Fruit fly (Drosophila melanogaster) whole organism, pupa: ENCODE measurements around the gene UQCR-C1.

Experiments used
- CG10348 ChIP-seq: fragments of 200-800 bp; sonication (Bioruptor generic); IDR thresholded peaks from 2 replicates; pipeline ENCODE4 v1.3.6; 2022; ENCODE audit warnings: missing biosample characterization, missing genetic modification characterization
- CG12605 ChIP-seq: fragments of 200-800 bp; sonication (Bioruptor generic); IDR thresholded peaks from 2 replicates; pipeline ENCODE4 v1.3.6; 2022; ENCODE audit warnings: missing biosample characterization, missing genetic modification characterization
- CG13204 ChIP-seq: fragments of 200-800 bp; sonication (Bioruptor generic); optimal IDR thresholded peaks from 2 replicates; lab custom pipeline; 2018; ENCODE audit warnings: missing biosample characterization, mild to moderate bottlenecking, missing genetic modification characterization, moderate library complexity
- CG14655 ChIP-seq: fragments of 200-800 bp; sonication (Bioruptor generic); optimal IDR thresholded peaks from 3 replicates; lab custom pipeline; 2017; ENCODE audit warnings: mild to moderate bottlenecking, missing biosample characterization, missing genetic modification reagents, missing genetic modification characterization
- CG15710 ChIP-seq: fragments of 200-800 bp; sonication (Bioruptor generic); optimal IDR thresholded peaks from 2 replicates; lab custom pipeline; 2018; ENCODE audit warnings: missing biosample characterization, mild to moderate bottlenecking, missing genetic modification characterization, moderate library complexity
- CG17806 ChIP-seq: fragments of 200-800 bp; sonication (Bioruptor generic); optimal IDR thresholded peaks from 2 replicates; lab custom pipeline; 2018; ENCODE audit warnings: missing biosample characterization, mild to moderate bottlenecking, missing genetic modification characterization, moderate library complexity
- CG32121 ChIP-seq: fragments of 200-800 bp; sonication (Bioruptor generic); IDR thresholded peaks from 2 replicates; pipeline ENCODE4 v1.3.6; 2022; ENCODE audit warnings: missing biosample characterization, missing genetic modification characterization
- CG34367 ChIP-seq: fragments of 200-800 bp; sonication (Bioruptor generic); optimal IDR thresholded peaks from 2 replicates; lab custom pipeline; 2018; ENCODE audit warnings: missing biosample characterization, mild to moderate bottlenecking, missing genetic modification characterization
- CG4496 ChIP-seq: fragments of 200-800 bp; sonication (Bioruptor generic); IDR thresholded peaks from 3 replicates; pipeline ENCODE4 v1.3.6; 2022; ENCODE audit warnings: missing biosample characterization, missing genetic modification characterization
- CG8159 ChIP-seq: fragments of 200-800 bp; sonication (Bioruptor generic); optimal IDR thresholded peaks from 3 replicates; lab custom pipeline; 2018; ENCODE audit warnings: missing biosample characterization, mild to moderate bottlenecking, missing genetic modification characterization, moderate library complexity
- CG8301 ChIP-seq: fragments of 200-800 bp; sonication (Bioruptor generic); optimal IDR thresholded peaks from 2 replicates; lab custom pipeline; 2018; ENCODE audit warnings: missing biosample characterization, mild to moderate bottlenecking, missing genetic modification characterization
- CG9948 ChIP-seq: fragments of 200-800 bp; sonication (Bioruptor generic); optimal IDR thresholded peaks from 2 replicates; lab custom pipeline; 2018; ENCODE audit warnings: missing biosample characterization, mild to moderate bottlenecking, missing genetic modification characterization, moderate library complexity
- D1 ChIP-seq: fragments of 200-800 bp; sonication (Bioruptor generic); optimal IDR thresholded peaks from 2 replicates; lab custom pipeline; 2018; ENCODE audit warnings: missing biosample characterization, mild to moderate bottlenecking, missing genetic modification characterization, moderate library complexity
- EcR ChIP-seq: fragments of 200-800 bp; sonication (Bioruptor generic); optimal IDR thresholded peaks from 3 replicates; lab custom pipeline; 2019; ENCODE audit warnings: missing biosample characterization, missing genetic modification characterization, mild to moderate bottlenecking, moderate library complexity, missing genetic modification reagents
- Ets98B ChIP-seq: fragments of 200-800 bp; sonication (Bioruptor generic); IDR thresholded peaks from 2 replicates; pipeline ENCODE4 v1.3.6; 2022; ENCODE audit warnings: missing biosample characterization, missing genetic modification characterization
- Pif1A ChIP-seq: fragments of 200-800 bp; sonication (Bioruptor generic); optimal IDR thresholded peaks from 3 replicates; lab custom pipeline; 2016; ENCODE audit warnings: missing biosample characterization, missing genetic modification characterization
- Pif1B ChIP-seq: fragments of 200-800 bp; sonication (Bioruptor generic); optimal IDR thresholded peaks from 3 replicates; lab custom pipeline; 2016; ENCODE audit warnings: missing biosample characterization, missing genetic modification characterization
- Snoo ChIP-seq: fragments of 200-800 bp; sonication (Bioruptor generic); optimal IDR thresholded peaks from 3 replicates; lab custom pipeline; 2017; ENCODE audit warnings: missing biosample characterization, mild to moderate bottlenecking, missing genetic modification characterization, inconsistent platforms
- fd96Ca ChIP-seq: fragments of 200-800 bp; sonication (Bioruptor generic); IDR thresholded peaks from 3 replicates; pipeline ENCODE4 v1.3.6; 2022; ENCODE audit warnings: missing biosample characterization, missing genetic modification characterization
- gl ChIP-seq: fragments of 200-800 bp; sonication (Bioruptor generic); optimal IDR thresholded peaks from 2 replicates; lab custom pipeline; 2018; ENCODE audit warnings: missing biosample characterization, mild to moderate bottlenecking, missing genetic modification characterization
- rn ChIP-seq: fragments of 200-800 bp; sonication (Bioruptor generic); IDR thresholded peaks from 2 replicates; pipeline ENCODE4 v1.3.6; 2022; ENCODE audit warnings: missing biosample characterization, missing genetic modification characterization

Gene UQCR-C1

DNA sequence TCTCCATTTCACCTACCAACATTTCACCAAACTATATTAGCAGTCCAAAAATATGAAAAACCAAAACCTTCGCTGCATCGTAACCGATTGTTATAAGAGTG, 4.6 kb downstream of the UQCR-C1 start, which contains the start of gene CG14860:
Gene CG14860, plus strand, starts transcription at position 2 of the 101 bp plus-strand sequence.
- TF ChIP-seq CG13204 (no peak), CG4496 (no peak), CG17806 (tag; lab: Kevin White, UChicago) (no peak), CG15710 (tag; lab: Kevin White, UChicago) (no peak), CG14655 (GFP tag; lab: Kevin White, UChicago) (no peak)

DNA sequence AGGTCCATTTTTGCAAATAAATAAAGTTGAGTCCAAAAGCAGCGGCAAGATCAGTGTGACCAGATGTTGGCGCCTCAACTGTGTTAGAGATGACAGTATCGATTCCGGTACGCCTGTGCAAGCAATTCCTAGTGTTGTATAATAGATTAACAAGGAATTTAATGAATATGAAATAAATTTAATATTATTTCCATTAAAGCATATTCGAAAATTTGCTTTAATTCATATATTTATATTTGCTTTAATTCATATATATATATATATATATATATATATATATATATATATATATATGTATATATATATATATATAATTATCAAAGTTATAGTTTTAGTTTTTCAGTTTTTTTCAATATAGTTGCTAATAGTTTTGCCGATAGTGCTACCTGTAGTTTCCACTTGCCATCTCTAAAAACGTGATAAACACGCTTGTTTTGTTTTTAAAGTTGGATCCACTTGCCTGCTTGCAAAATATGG, 8.3 kb downstream of the UQCR-C1 start, which contains the start of the genes Nup93-2 and CG3817:
Gene Nup93-2, minus strand, starts transcription at position 93 of the 477 bp plus-strand sequence.
Gene CG3817, plus strand, starts transcription at position 460 of the 477 bp plus-strand sequence.
- TF ChIP-seq D1 (tag; lab: Kevin White, UChicago) (no peak), CG14655 (GFP tag; lab: Kevin White, UChicago) (no peak), CG13204 (no peak), CG34367 (peak; percentile 8), Pif1B (GFP tag; lab: Kevin White, UChicago) (no peak), CG9948 (tag; lab: Kevin White, UChicago) (peak; percentile 74), CG10348 (no peak), Pif1A (GFP tag; lab: Kevin White, UChicago) (no peak), gl (tag; lab: Kevin White, UChicago) (no peak), Snoo (tag; lab: Kevin White, UChicago) (peak; percentile 71), CG8159 (tag; lab: Kevin White, UChicago) (peak; percentile 38), CG17806 (tag; lab: Kevin White, UChicago) (peak; percentile 32), CG8301 (no peak), CG4496 (0 out of 3 replicates have a peak, but pooled peaks have one; percentile 47), CG15710 (tag; lab: Kevin White, UChicago) (peak; percentile 20), CG32121 (0 out of 2 replicates have a peak, but pooled peaks have one; percentile 22), rn (GFP tag; lab: Robert Waterston, UW) (0 out of 2 replicates have a peak, but pooled peaks have one; percentile 15), EcR (GFP tag; lab: Kevin White, UChicago) (no peak), Ets98B (GFP tag; lab: Robert Waterston, UW) (no peak; the same call in 1 of the 2 replicates), fd96Ca (peak; percentile 50; the same call in 1 of the 3 replicates), CG12605 (GFP tag; lab: Robert Waterston, UW) (no peak)
- TF ChIP-seq, all 21 proteins: peak for 10

DNA sequence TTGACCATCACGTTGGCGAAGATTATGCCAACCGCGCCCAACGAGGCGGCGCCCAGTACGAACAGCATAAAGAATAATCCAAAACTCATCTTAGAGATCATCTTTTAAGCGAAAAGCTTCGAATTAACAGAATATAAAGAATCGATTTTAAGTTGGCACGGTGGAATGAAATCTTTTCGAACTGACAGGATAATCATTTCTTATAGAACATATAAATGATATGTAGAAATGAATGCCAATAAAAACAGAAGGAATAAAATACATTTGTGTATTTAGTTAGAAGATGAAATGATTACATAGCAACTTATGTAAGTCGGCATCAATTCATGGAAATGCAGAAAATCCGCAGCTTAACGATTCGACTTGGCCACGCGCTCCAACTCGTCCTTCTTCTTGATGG, 10.1 kb downstream of the UQCR-C1 start, which contains the start of gene VhaPPA1-2:
Gene VhaPPA1-2, minus strand, starts transcription at position 101 of the 400 bp plus-strand sequence.
- TF ChIP-seq Snoo (tag; lab: Kevin White, UChicago) (no peak), CG15710 (tag; lab: Kevin White, UChicago) (no peak), CG10348 (no peak), CG32121 (no peak), CG17806 (tag; lab: Kevin White, UChicago) (no peak), CG8301 (no peak), CG14655 (GFP tag; lab: Kevin White, UChicago) (no peak), Ets98B (GFP tag; lab: Robert Waterston, UW) (no peak), CG12605 (GFP tag; lab: Robert Waterston, UW) (no peak), EcR (GFP tag; lab: Kevin White, UChicago) (no peak), fd96Ca (no peak), Pif1B (GFP tag; lab: Kevin White, UChicago) (no peak), CG8159 (tag; lab: Kevin White, UChicago) (no peak), CG4496 (no peak), CG34367 (no peak), CG9948 (tag; lab: Kevin White, UChicago) (no peak), gl (tag; lab: Kevin White, UChicago) (no peak)

DNA sequence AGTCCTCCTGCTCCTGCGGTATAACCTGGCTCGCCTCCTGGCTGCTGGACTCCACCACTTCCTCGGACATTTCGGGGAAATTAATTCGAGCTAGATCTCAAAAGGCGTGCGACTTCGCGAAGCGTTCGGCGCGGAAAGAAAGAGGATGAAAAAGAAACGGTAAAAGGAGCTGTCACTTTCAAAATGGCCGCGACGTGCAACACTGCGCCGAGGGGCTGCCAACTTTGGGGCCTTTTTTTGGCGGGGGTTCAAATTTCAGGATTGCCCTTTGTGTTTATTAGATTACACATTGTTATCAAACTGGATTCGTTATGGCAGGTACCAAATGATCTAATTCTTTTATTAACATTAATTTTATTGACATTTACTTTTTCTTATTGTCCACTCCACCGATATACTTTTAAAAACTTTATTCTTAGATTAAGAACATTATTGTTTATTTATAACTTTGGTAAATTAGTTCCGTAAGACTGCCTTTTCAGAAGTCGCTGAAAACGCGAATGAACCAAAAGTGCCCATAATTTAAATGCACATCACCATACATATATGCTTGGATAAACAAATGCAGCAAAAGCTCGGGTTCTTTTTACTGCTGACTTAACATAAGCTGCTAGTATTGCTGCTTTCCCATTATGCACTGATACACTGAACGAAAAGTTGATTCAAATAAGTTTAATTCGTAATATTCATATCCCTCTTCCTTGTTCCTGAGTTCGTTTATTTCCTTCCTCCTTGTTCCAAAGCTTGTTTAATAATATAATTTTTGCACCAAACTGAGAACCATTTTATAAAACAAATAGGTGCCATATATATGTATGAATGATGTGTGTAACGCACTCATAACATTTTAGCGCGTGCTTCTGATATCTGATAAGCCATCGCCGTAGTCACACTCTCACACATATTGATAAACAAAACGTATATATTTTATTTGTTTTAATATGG, 11.6 kb downstream of the UQCR-C1 start, which contains the start of gene RpS5b:
Gene RpS5b, minus strand, starts transcription at position 156 of the 945 bp plus-strand sequence.
- TF ChIP-seq Snoo (tag; lab: Kevin White, UChicago): peak; percentile 7
- TF ChIP-seq Ets98B (GFP tag; lab: Robert Waterston, UW): no peak

DNA sequence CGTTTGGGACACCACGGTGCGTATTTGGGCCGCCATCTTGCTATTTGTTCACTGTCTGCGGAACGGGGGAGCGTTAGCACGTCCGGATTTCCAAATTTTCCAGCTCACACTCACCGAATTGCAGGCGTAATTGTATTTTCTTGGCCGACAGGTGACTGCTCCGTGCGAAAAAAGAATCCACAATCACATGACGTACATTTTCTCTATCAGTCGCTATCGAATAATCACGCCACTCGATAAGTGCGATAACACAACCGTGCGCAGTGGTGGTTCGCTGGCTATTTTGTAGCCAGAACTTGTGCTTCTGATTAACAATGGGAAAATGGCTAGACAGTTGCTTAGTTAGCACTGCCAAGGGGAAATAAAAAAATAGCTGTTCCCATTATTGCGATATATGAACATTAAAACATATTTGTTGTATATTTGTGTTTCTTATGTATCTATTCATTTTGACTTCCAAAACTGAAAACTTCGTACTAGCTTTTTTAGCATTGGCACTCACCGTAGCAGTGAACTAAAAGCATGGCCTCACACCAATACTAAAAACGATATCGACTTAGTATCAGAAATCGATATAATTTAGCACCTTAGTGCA, 13.9 kb downstream of the UQCR-C1 start, which contains the start of gene VhaPPA1-1:
Gene VhaPPA1-1, minus strand, starts transcription at position 225 of the 595 bp plus-strand sequence.
- TF ChIP-seq fd96Ca (no peak), CG10348 (no peak), rn (GFP tag; lab: Robert Waterston, UW) (no peak), CG8159 (tag; lab: Kevin White, UChicago) (no peak), CG4496 (no peak), CG9948 (tag; lab: Kevin White, UChicago) (no peak), CG17806 (tag; lab: Kevin White, UChicago) (no peak), CG12605 (GFP tag; lab: Robert Waterston, UW) (no peak), CG15710 (tag; lab: Kevin White, UChicago) (no peak), D1 (tag; lab: Kevin White, UChicago) (no peak), CG13204 (no peak), Ets98B (GFP tag; lab: Robert Waterston, UW) (no peak), Pif1B (GFP tag; lab: Kevin White, UChicago) (no peak), EcR (GFP tag; lab: Kevin White, UChicago) (no peak), Pif1A (GFP tag; lab: Kevin White, UChicago) (no peak), CG14655 (GFP tag; lab: Kevin White, UChicago) (no peak), gl (tag; lab: Kevin White, UChicago) (no peak)
